Fruit fly (Drosophila melanogaster) whole organism, embryonic: ENCODE data around the gene Qsox2.

Experiments used
- Antp ChIP-seq: fragments of 200-800 bp; sonication (Bioruptor generic); optimal IDR thresholded peaks from 3 replicates; lab custom pipeline; 2016; ENCODE audit warnings: missing biosample characterization, missing genetic modification characterization
- Asciz ChIP-seq: fragments of 200-800 bp; sonication (Bioruptor generic); optimal IDR thresholded peaks from 2 replicates; lab custom pipeline; 2017; ENCODE audit warnings: missing biosample characterization, mild to moderate bottlenecking, missing genetic modification characterization, missing genetic modification reagents
- CG13624 ChIP-seq: fragments of 200-800 bp; sonication (Bioruptor generic); optimal IDR thresholded peaks from 2 replicates; lab custom pipeline; 2016; ENCODE audit warnings: missing biosample characterization, missing genetic modification characterization
- CG14965 ChIP-seq: fragments of 200-800 bp; sonication (Bioruptor generic); optimal IDR thresholded peaks from 2 replicates; lab custom pipeline; 2016; ENCODE audit warnings: missing biosample characterization, missing genetic modification characterization, borderline replicate concordance
- CG18476 ChIP-seq: fragments of 200-800 bp; sonication (Bioruptor generic); optimal IDR thresholded peaks from 2 replicates; lab custom pipeline; 2016; ENCODE audit warnings: missing biosample characterization, mild to moderate bottlenecking, missing genetic modification characterization
- NC2β ChIP-seq: fragments of 200-800 bp; sonication (Bioruptor generic); optimal IDR thresholded peaks from 2 replicates; lab custom pipeline; 2016; ENCODE audit warnings: missing biosample characterization, missing genetic modification characterization
- NFAT ChIP-seq: fragments of 200-800 bp; sonication (Bioruptor generic); IDR thresholded peaks from 2 replicates; pipeline ENCODE4 v1.3.6; 2022; ENCODE audit warnings: missing biosample characterization, missing genetic modification characterization
- cwo ChIP-seq: fragments of 200-800 bp; sonication (Bioruptor generic); optimal IDR thresholded peaks from 3 replicates; lab custom pipeline; 2017; ENCODE audit warnings: missing biosample characterization, missing genetic modification characterization, mild to moderate bottlenecking, moderate library complexity, missing genetic modification reagents
- h ChIP-seq: fragments of >200 bp; optimal IDR thresholded peaks from 2 replicates; lab custom pipeline; 2017
- kay ChIP-seq: fragments of 200-800 bp; sonication (Bioruptor generic); optimal IDR thresholded peaks from 2 replicates; lab custom pipeline; 2016; ENCODE audit warnings: missing biosample characterization, missing genetic modification characterization
- sd ChIP-seq: fragments of 200-800 bp; sonication (Bioruptor generic); optimal IDR thresholded peaks from 3 replicates; lab custom pipeline; 2018; ENCODE audit warnings: missing biosample characterization, mild to moderate bottlenecking, missing genetic modification characterization, moderate library complexity
- slou ChIP-seq: fragments of 200-800 bp; sonication (Bioruptor generic); optimal IDR thresholded peaks from 3 replicates; lab custom pipeline; 2016; ENCODE audit warnings: missing biosample characterization, missing genetic modification characterization
- tgo ChIP-seq: fragments of 200-800 bp; sonication (Bioruptor generic); IDR thresholded peaks from 3 replicates; pipeline ENCODE4 v1.3.6; 2022; ENCODE audit warnings: missing biosample characterization, missing genetic modification characterization

dm6 chr3R:21893929-21894328, 19.6 kb upstream of the Qsox2 start:
- TF ChIP-seq NFAT (GFP tag; lab: Robert Waterston, UW) (no peak), cwo (GFP tag; lab: Kevin White, UChicago) (no peak), CG14965 (GFP tag; lab: Kevin White, UChicago) (no peak), Asciz (no peak), NC2β (GFP tag; lab: Kevin White, UChicago) (no peak), slou (GFP tag; lab: Kevin White, UChicago) (no peak), tgo (GFP tag; lab: Robert Waterston, UW) (no peak), Antp (no peak), sd (tag; lab: Kevin White, UChicago) (no peak), CG18476 (GFP tag; lab: Kevin White, UChicago) (no peak), h (no peak), kay (GFP tag; lab: Kevin White, UChicago) (no peak), CG13624 (GFP tag; lab: Kevin White, UChicago) (no peak)
